Fruit fly (Drosophila melanogaster) whole organism: ENCODE data around the gene CG5727.

Experiments
- pan ChIP-seq: fragments of >200 bp; optimal IDR thresholded peaks from 2 replicates; lab custom pipeline; 2017
- psq ChIP-seq: fragments of >200 bp; optimal IDR thresholded peaks from 2 replicates; lab custom pipeline; 2017
- usp ChIP-seq: fragments of >200 bp; optimal IDR thresholded peaks from 2 replicates; lab custom pipeline; 2017; ENCODE audit warnings: missing biosample characterization, missing genetic modification characterization, mixed read lengths

DNA sequence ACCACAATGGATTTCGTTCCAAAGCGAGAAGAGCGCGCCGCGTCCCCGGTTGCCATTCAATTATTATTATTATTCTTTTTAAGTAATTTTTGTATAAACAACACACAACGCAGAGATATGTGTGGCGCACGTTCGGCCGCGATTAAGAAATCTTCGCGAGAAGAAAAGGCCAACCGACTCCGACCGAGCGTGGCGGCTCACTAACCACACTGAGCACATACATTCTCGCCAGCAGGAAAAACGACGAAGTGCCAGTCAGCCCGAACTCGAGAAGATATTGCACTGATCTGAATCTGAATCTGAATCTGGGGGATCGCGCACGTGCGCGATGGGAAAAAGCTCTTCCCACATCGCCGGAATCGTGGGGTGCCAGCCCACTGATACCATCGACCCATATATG lies 11.6 kb downstream of the CG5727 start, which contains the start of gene Sur:
- TF ChIP-seq psq (no peak), pan (lab: Kevin White, UChicago) (no peak), usp (no peak)
